Worm (Caenorhabditis elegans) whole organism, midembryonic: Measurements from ENCODE around the gene nhr-5.

ENCODE experiments used
- T22C8.4 ChIP-seq: fragments of 200-800 bp; sonication (Bioruptor generic); IDR thresholded peaks from 2 replicates; pipeline ENCODE4 v1.3.6; 2022; ENCODE audit warnings: missing genetic modification characterization, missing compliant biosample characterization
- cog-1 ChIP-seq: sonication (generic microtip); optimal IDR thresholded peaks from 2 replicates; lab custom pipeline; 2016; ENCODE audit warnings: missing genetic modification characterization, missing compliant biosample characterization
- flt-1 ChIP-seq: fragments of 200-800 bp; sonication (Bioruptor generic); IDR thresholded peaks from 2 replicates; pipeline ENCODE4 v1.3.6; 2022; ENCODE audit warnings: missing genetic modification characterization, missing compliant biosample characterization
- klf-2 ChIP-seq: fragments of 200-800 bp; sonication (Bioruptor generic); conservative IDR thresholded peaks from 2 replicates; pipeline ENCODE4 v1.3.6; 2022; ENCODE audit warnings: missing genetic modification reagents, missing genetic modification characterization, missing compliant biosample characterization
- med-1 ChIP-seq: sonication (generic microtip); optimal IDR thresholded peaks from 2 replicates; lab custom pipeline; 2017; ENCODE audit warnings: missing genetic modification characterization, mild to moderate bottlenecking, missing compliant biosample characterization, antibody characterized with exemption, missing genetic modification reagents; ENCODE audit not compliant: insufficient read depth
- ref-1 ChIP-seq: fragments of 200-800 bp; sonication (Bioruptor generic); conservative IDR thresholded peaks from 2 replicates; pipeline ENCODE4 v1.3.6; 2022; ENCODE audit warnings: missing genetic modification reagents, missing genetic modification characterization, missing compliant biosample characterization
- tab-1 ChIP-seq: fragments of 200-800 bp; sonication (Bioruptor generic); IDR thresholded peaks from 2 replicates; pipeline ENCODE4 v1.3.6; 2022; ENCODE audit warnings: missing genetic modification characterization, missing compliant biosample characterization
- ztf-23 ChIP-seq: fragments of 200-800 bp; sonication (Bioruptor generic); IDR thresholded peaks from 2 replicates; pipeline ENCODE4 v1.3.6; 2022; ENCODE audit warnings: missing genetic modification reagents, missing genetic modification characterization, missing compliant biosample characterization
- ztf-29 ChIP-seq: fragments of 200-800 bp; sonication (Bioruptor generic); IDR thresholded peaks from 2 replicates; pipeline ENCODE4 v1.3.6; 2022; ENCODE audit warnings: missing genetic modification reagents, missing genetic modification characterization, missing compliant biosample characterization

Gene nhr-5

ce11 chrIV:15399977-15400376 is at the start of gene nhr-5:
Gene nhr-5 (plus strand): TSS chrIV:15400277.
- TF ChIP-seq tab-1 (GFP tag; lab: Robert Waterston, UW) (no peak), med-1 (no peak), ref-1 (GFP tag; lab: Robert Waterston, UW) (no peak), flt-1 (GFP tag; lab: Robert Waterston, UW) (no peak), ztf-29 (GFP tag; lab: Robert Waterston, UW) (no peak), ztf-23 (GFP tag; lab: Robert Waterston, UW) (no peak), klf-2 (no peak), T22C8.4 (no peak), cog-1 (tag; lab: Kevin White, UChicago) (no peak)

ce11 chrIV:15361244-15361643 is 38.8 kb upstream of the nhr-5 start, which contains the start of gene cpna-4:
Gene cpna-4 (plus strand): TSS chrIV:15361544.
- TF ChIP-seq med-1 (no peak), cog-1 (tag; lab: Kevin White, UChicago) (no peak), flt-1 (GFP tag; lab: Robert Waterston, UW) (no peak), tab-1 (GFP tag; lab: Robert Waterston, UW) (no peak), klf-2 (no peak), T22C8.4 (no peak), ztf-29 (GFP tag; lab: Robert Waterston, UW) (no peak), ref-1 (GFP tag; lab: Robert Waterston, UW) (no peak)

ce11 chrIV:15361884-15362283 is 38.2 kb upstream of the nhr-5 start:
- no peak for TF ChIP-seq klf-2
- TF ChIP-seq ref-1 (GFP tag; lab: Robert Waterston, UW): no peak
- no peak for TF ChIP-seq flt-1 (GFP tag; lab: Robert Waterston, UW)
- TF ChIP-seq ztf-29 (GFP tag; lab: Robert Waterston, UW): no peak
- no peak for TF ChIP-seq T22C8.4
- TF ChIP-seq tab-1 (GFP tag; lab: Robert Waterston, UW): no peak
- no peak for TF ChIP-seq med-1
- no peak for TF ChIP-seq cog-1 (tag; lab: Kevin White, UChicago)
- no peak for TF ChIP-seq ztf-23 (GFP tag; lab: Robert Waterston, UW)

- TF ChIP-seq tab-1 (GFP tag; lab: Robert Waterston, UW): no peak
- TF ChIP-seq med-1: no peak
- no peak for TF ChIP-seq flt-1 (GFP tag; lab: Robert Waterston, UW)
- TF ChIP-seq cog-1 (tag; lab: Kevin White, UChicago): no peak
- no peak for TF ChIP-seq T22C8.4
- TF ChIP-seq ztf-29 (GFP tag; lab: Robert Waterston, UW): no peak
- no peak for TF ChIP-seq ref-1 (GFP tag; lab: Robert Waterston, UW)
- TF ChIP-seq ztf-23 (GFP tag; lab: Robert Waterston, UW): no peak
- TF ChIP-seq klf-2: no peak
Observed at ce11 chrIV:15377473-15377872, 22.6 kb upstream of the nhr-5 start.

ce11 chrIV:15378160-15378559 is 21.9 kb upstream of the nhr-5 start, which contains the start of gene Y73F8A.20:
Gene Y73F8A.20 (plus strand): TSS chrIV:15378460.
- TF ChIP-seq ref-1 (GFP tag; lab: Robert Waterston, UW) (no peak), flt-1 (GFP tag; lab: Robert Waterston, UW) (no peak), ztf-29 (GFP tag; lab: Robert Waterston, UW) (no peak), tab-1 (GFP tag; lab: Robert Waterston, UW) (no peak), ztf-23 (GFP tag; lab: Robert Waterston, UW) (no peak), klf-2 (no peak)

- TF ChIP-seq ref-1 (GFP tag; lab: Robert Waterston, UW): no peak
- no peak for TF ChIP-seq klf-2
- no peak for TF ChIP-seq med-1
- TF ChIP-seq cog-1 (tag; lab: Kevin White, UChicago): no peak
Observed at ce11 chrIV:15381826-15382225, 18.3 kb upstream of the nhr-5 start.

ce11 chrIV:15382539-15382938 is 17.5 kb upstream of the nhr-5 start:
- TF ChIP-seq ztf-29 (GFP tag; lab: Robert Waterston, UW) (no peak), klf-2 (no peak), cog-1 (tag; lab: Kevin White, UChicago) (no peak), T22C8.4 (no peak), tab-1 (GFP tag; lab: Robert Waterston, UW) (no peak), ref-1 (GFP tag; lab: Robert Waterston, UW) (no peak), med-1 (no peak), flt-1 (GFP tag; lab: Robert Waterston, UW) (no peak), ztf-23 (GFP tag; lab: Robert Waterston, UW) (no peak)

- TF ChIP-seq ztf-23 (GFP tag; lab: Robert Waterston, UW) (no peak), cog-1 (tag; lab: Kevin White, UChicago) (no peak), klf-2 (no peak), ztf-29 (GFP tag; lab: Robert Waterston, UW) (no peak), flt-1 (GFP tag; lab: Robert Waterston, UW) (no peak), T22C8.4 (no peak), ref-1 (GFP tag; lab: Robert Waterston, UW) (no peak)
Observed at ce11 chrIV:15385181-15385580, 14.9 kb upstream of the nhr-5 start.

- TF ChIP-seq flt-1 (GFP tag; lab: Robert Waterston, UW): no peak
- no peak for TF ChIP-seq T22C8.4
- no peak for TF ChIP-seq ref-1 (GFP tag; lab: Robert Waterston, UW)
- no peak for TF ChIP-seq ztf-23 (GFP tag; lab: Robert Waterston, UW)
- no peak for TF ChIP-seq ztf-29 (GFP tag; lab: Robert Waterston, UW)
Observed at ce11 chrIV:15390927-15391326, 9.2 kb upstream of the nhr-5 start, which contains the start of gene Y73F8A.1159. Gene Y73F8A.1159 (minus strand): TSS chrIV:15391027.

- TF ChIP-seq ref-1 (GFP tag; lab: Robert Waterston, UW) (no peak), ztf-23 (GFP tag; lab: Robert Waterston, UW) (no peak), T22C8.4 (no peak), klf-2 (no peak), tab-1 (GFP tag; lab: Robert Waterston, UW) (no peak), cog-1 (tag; lab: Kevin White, UChicago) (no peak), med-1 (no peak)
Observed at ce11 chrIV:15391549-15391948, 8.5 kb upstream of the nhr-5 start.
